Fruit fly (Drosophila melanogaster): ENCODE results near the gene jp.
A peak's percentile ranks its signal among the peaks of the same experiment; 100 is the strongest.

jp gene

DNA sequence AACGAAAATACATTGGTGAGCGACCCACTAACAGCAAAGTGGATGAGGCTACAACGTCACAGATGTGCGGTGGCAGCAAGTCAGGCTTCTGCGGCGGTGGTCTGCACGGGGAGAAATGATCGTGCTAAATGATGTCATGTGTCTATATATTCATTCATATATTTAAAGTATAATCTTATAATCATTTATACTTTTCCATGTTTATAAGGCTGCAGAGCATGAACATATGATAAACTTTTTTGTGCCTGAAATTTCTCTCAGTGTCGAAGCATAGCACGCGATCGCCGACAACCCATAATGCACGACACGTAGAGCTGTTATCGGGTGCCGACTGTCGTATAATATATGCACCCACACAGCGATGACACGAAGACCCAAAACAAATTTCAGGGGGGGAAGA lies 31.8 kb upstream of the jp start:
- peak; percentile 24 for TF ChIP-seq CG17806 (tag; optimal IDR thresholded peaks at IDR 0.05)
- peak; percentile 15 for TF ChIP-seq CG8159 (tag; optimal IDR thresholded peaks at IDR 0.05)
- TF ChIP-seq Pif1A (GFP tag; optimal IDR thresholded peaks at IDR 0.05), result peak; percentile 6
- 0 out of 2 replicates have a peak, but pooled peaks have one; percentile 34 for TF ChIP-seq CG12605 (GFP tag; IDR thresholded peaks at IDR 0.05)
- no peak for TF ChIP-seq gl (tag; optimal IDR thresholded peaks at IDR 0.05)
- peak; percentile 55; the same call in 1 of the 2 replicates for TF ChIP-seq rn (GFP tag; IDR thresholded peaks at IDR 0.05)
- no peak for TF ChIP-seq CG32121 (GFP tag; IDR thresholded peaks at IDR 0.05)
- TF ChIP-seq Pif1B (GFP tag; optimal IDR thresholded peaks at IDR 0.05), result peak; percentile 20
- no peak for TF ChIP-seq CG4496 (GFP tag; IDR thresholded peaks at IDR 0.05)
- TF ChIP-seq CG14655 (GFP tag; optimal IDR thresholded peaks at IDR 0.05), result peak; percentile 36
- TF ChIP-seq CG10348 (GFP tag; IDR thresholded peaks at IDR 0.05), result no peak
- peak; percentile 20 for TF ChIP-seq CG15710 (tag; optimal IDR thresholded peaks at IDR 0.05)
- peak; percentile 68 for TF ChIP-seq fd96Ca (GFP tag; IDR thresholded peaks at IDR 0.05)
- TF ChIP-seq Ets98B (GFP tag; IDR thresholded peaks at IDR 0.05), result peak; percentile 44; the same call in 1 of the 2 replicates
- no peak for TF ChIP-seq CG9948 (tag; optimal IDR thresholded peaks at IDR 0.05)
- no peak for TF ChIP-seq CG8301 (tag; optimal IDR thresholded peaks at IDR 0.05)

DNA sequence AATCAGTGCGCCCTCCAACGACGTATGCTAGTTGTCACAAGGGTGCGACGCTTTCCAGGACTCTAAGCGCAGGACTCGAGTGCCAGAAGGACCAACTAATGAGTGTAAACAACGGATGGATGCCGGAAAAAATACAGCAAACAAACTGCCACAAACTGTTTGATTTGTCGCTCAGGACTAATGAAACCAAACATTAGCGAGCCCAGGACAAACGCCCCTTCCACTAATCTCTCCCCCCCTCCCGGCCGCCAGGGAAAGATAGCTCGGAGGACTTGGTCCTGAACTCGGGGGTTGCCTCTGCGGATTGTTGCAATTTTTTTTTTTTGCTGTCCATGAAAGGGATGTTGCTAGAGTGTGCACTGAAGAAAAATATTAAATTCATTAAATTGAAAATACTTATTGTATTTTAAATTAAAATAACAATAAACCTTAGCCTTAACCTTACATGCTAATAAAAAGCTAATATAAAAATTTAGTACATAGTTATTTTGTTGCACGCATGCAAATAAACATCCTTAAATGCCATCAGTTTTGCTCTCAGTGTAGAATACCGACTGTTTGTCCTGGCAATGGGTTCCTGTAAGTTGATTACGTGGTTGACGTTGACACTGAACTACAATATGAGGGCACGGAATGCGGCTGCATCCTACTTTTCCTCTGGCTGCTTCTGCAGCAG lies 28.2 kb upstream of the jp start:
- TF ChIP-seq CG15710 (tag; optimal IDR thresholded peaks at IDR 0.05) (no peak), CG8159 (tag; optimal IDR thresholded peaks at IDR 0.05) (peak; percentile 37), CG9948 (tag; optimal IDR thresholded peaks at IDR 0.05) (no peak), CG32121 (GFP tag; IDR thresholded peaks at IDR 0.05) (no peak), fd96Ca (GFP tag; IDR thresholded peaks at IDR 0.05) (no peak), CG12605 (GFP tag; IDR thresholded peaks at IDR 0.05) (no peak), CG17806 (tag; optimal IDR thresholded peaks at IDR 0.05) (no peak), Pif1A (GFP tag; optimal IDR thresholded peaks at IDR 0.05) (no peak)

DNA sequence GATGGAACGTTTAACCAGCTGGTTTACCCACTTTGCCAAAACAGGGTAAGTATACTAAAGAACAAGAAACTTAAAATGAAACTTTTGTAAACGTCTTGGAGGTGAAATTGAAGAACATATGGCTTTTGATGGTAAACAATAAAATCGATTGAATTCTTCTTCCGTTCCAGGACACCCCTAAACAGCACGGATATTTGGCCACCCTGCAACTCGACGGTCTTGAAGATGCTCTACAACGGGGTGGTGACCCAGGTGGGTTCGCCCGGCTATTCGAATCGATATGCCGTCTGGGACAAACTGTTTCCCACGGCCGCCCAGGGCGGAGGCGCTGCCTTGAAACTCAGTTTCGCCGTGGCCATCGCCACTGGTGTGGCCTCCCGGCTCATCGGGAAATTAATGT lies 24.6 kb upstream of the jp start:
- TF ChIP-seq CG9948 (tag; optimal IDR thresholded peaks at IDR 0.05), result no peak
- no peak for TF ChIP-seq Pif1A (GFP tag; optimal IDR thresholded peaks at IDR 0.05)
- no peak for TF ChIP-seq CG15710 (tag; optimal IDR thresholded peaks at IDR 0.05)
- TF ChIP-seq Ets98B (GFP tag; IDR thresholded peaks at IDR 0.05), result no peak
- TF ChIP-seq CG10348 (GFP tag; IDR thresholded peaks at IDR 0.05), result no peak
- TF ChIP-seq CG8159 (tag; optimal IDR thresholded peaks at IDR 0.05), result no peak
- TF ChIP-seq CG32121 (GFP tag; IDR thresholded peaks at IDR 0.05), result no peak
- no peak for TF ChIP-seq EcR (GFP tag; optimal IDR thresholded peaks at IDR 0.05)
- no peak for TF ChIP-seq CG8301 (tag; optimal IDR thresholded peaks at IDR 0.05)
- TF ChIP-seq CG17806 (tag; optimal IDR thresholded peaks at IDR 0.05), result no peak
- TF ChIP-seq CG34367 (tag; optimal IDR thresholded peaks at IDR 0.05), result no peak

- TF ChIP-seq CG14655 (GFP tag; optimal IDR thresholded peaks at IDR 0.05) (no peak), Ets98B (GFP tag; IDR thresholded peaks at IDR 0.05) (no peak), gl (tag; optimal IDR thresholded peaks at IDR 0.05) (no peak), CG10348 (GFP tag; IDR thresholded peaks at IDR 0.05) (no peak)
Measured at dm6 chr2L:9589176-9589575, 22.6 kb upstream of the jp start, which contains the start of gene CG3841. CG3841 (plus strand) TSS chr2L:9589476.

DNA sequence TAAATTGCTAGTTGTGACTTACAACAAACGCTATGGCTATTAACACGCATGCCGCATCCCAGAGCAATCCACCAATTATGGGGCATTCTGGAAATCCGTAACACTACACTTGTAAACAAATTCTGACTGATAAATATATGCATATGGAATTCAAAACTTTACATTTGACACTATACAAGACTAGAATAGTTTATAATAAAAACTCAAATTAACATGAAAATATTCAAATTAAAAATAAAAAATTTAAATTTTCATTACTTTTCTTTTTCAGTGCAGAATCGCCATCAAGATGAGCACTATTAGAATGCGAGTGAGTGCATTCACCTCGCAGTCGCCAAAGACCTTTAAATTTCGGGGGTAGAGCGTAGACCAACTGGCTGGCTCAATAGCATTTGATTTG lies 19.4 kb upstream of the jp start:
- TF ChIP-seq CG10348 (GFP tag; IDR thresholded peaks at IDR 0.05) (no peak), CG8301 (tag; optimal IDR thresholded peaks at IDR 0.05) (no peak), Snoo (tag; optimal IDR thresholded peaks at IDR 0.05) (no peak), CG4496 (GFP tag; IDR thresholded peaks at IDR 0.05) (no peak), Pif1A (GFP tag; optimal IDR thresholded peaks at IDR 0.05) (no peak), EcR (GFP tag; optimal IDR thresholded peaks at IDR 0.05) (no peak), gl (tag; optimal IDR thresholded peaks at IDR 0.05) (no peak), CG15710 (tag; optimal IDR thresholded peaks at IDR 0.05) (no peak), CG9948 (tag; optimal IDR thresholded peaks at IDR 0.05) (no peak), Ets98B (GFP tag; IDR thresholded peaks at IDR 0.05) (no peak), CG12605 (GFP tag; IDR thresholded peaks at IDR 0.05) (no peak), CG13204 (GFP tag; optimal IDR thresholded peaks at IDR 0.05) (no peak), fd96Ca (GFP tag; IDR thresholded peaks at IDR 0.05) (no peak), rn (GFP tag; IDR thresholded peaks at IDR 0.05) (no peak), CG34367 (tag; optimal IDR thresholded peaks at IDR 0.05) (no peak), Pif1B (GFP tag; optimal IDR thresholded peaks at IDR 0.05) (no peak), CG17806 (tag; optimal IDR thresholded peaks at IDR 0.05) (no peak), D1 (tag; optimal IDR thresholded peaks at IDR 0.05) (no peak), CG8159 (tag; optimal IDR thresholded peaks at IDR 0.05) (no peak)

- TF ChIP-seq CG17806 (tag; optimal IDR thresholded peaks at IDR 0.05) (no peak), gl (tag; optimal IDR thresholded peaks at IDR 0.05) (no peak), CG10348 (GFP tag; IDR thresholded peaks at IDR 0.05) (no peak), CG4496 (GFP tag; IDR thresholded peaks at IDR 0.05) (no peak), CG8301 (tag; optimal IDR thresholded peaks at IDR 0.05) (no peak), CG8159 (tag; optimal IDR thresholded peaks at IDR 0.05) (no peak), Pif1B (GFP tag; optimal IDR thresholded peaks at IDR 0.05) (no peak), EcR (GFP tag; optimal IDR thresholded peaks at IDR 0.05) (no peak), CG12605 (GFP tag; IDR thresholded peaks at IDR 0.05) (no peak), rn (GFP tag; IDR thresholded peaks at IDR 0.05) (no peak), CG9948 (tag; optimal IDR thresholded peaks at IDR 0.05) (no peak), CG34367 (tag; optimal IDR thresholded peaks at IDR 0.05) (no peak), CG32121 (GFP tag; IDR thresholded peaks at IDR 0.05) (no peak), Pif1A (GFP tag; optimal IDR thresholded peaks at IDR 0.05) (no peak), fd96Ca (GFP tag; IDR thresholded peaks at IDR 0.05) (no peak), CG14655 (GFP tag; optimal IDR thresholded peaks at IDR 0.05) (no peak)
Measured at dm6 chr2L:9584098-9584703, 17.7 kb upstream of the jp start.

All from whole organism, pupa.